Worm (Caenorhabditis elegans) whole organism, L2 larva: ENCODE results near the gene rpn-1.

ENCODE experiments used
- C34F6.9 ChIP-seq: fragments of 150-350 bp; optimal IDR thresholded peaks from 2 replicates; lab custom pipeline; 2014; ENCODE audit warnings: missing biosample characterization, missing genetic modification characterization
- Y55F3AM.14 ChIP-seq: fragments of 200-800 bp; sonication (Bioruptor generic); optimal IDR thresholded peaks from 2 replicates; lab custom pipeline; 2018; ENCODE audit warnings: mild to moderate bottlenecking, missing genetic modification characterization, missing compliant biosample characterization
- alr-1 ChIP-seq: fragments of 150-350 bp; optimal IDR thresholded peaks from 2 replicates; lab custom pipeline; 2014; ENCODE audit warnings: missing biosample characterization, missing genetic modification characterization
- aly-2 ChIP-seq: fragments of 150-350 bp; optimal IDR thresholded peaks from 2 replicates; lab custom pipeline; 2014; ENCODE audit warnings: missing biosample characterization, missing genetic modification characterization
- ama-1 ChIP-seq: fragments of 150-350 bp; optimal IDR thresholded peaks from 2 replicates; lab custom pipeline; 2018; ENCODE audit warnings: inconsistent platforms
- blmp-1 ChIP-seq: sonication (generic microtip); optimal IDR thresholded peaks from 2 replicates; lab custom pipeline; 2017; ENCODE audit warnings: missing genetic modification characterization, mild to moderate bottlenecking, missing compliant biosample characterization, antibody characterized with exemption, moderate library complexity; ENCODE audit not compliant: insufficient read depth
- ceh-16 ChIP-seq: fragments of 150-350 bp; optimal IDR thresholded peaks from 2 replicates; lab custom pipeline; 2014; ENCODE audit warnings: missing biosample characterization, missing genetic modification characterization
- ceh-82 ChIP-seq: fragments of 150-350 bp; optimal IDR thresholded peaks from 2 replicates; lab custom pipeline; 2014; ENCODE audit warnings: missing biosample characterization, missing genetic modification characterization
- dmd-4 ChIP-seq: sonication (generic microtip); optimal IDR thresholded peaks from 2 replicates; lab custom pipeline; 2017; ENCODE audit warnings: missing biosample characterization, missing genetic modification characterization
- egl-27 ChIP-seq: sonication (generic microtip); optimal IDR thresholded peaks from 3 replicates; lab custom pipeline; 2017; ENCODE audit warnings: missing biosample characterization, missing genetic modification reagents, missing genetic modification characterization
- fos-1 ChIP-seq: fragments of 150-350 bp; optimal IDR thresholded peaks from 2 replicates; lab custom pipeline; 2014; ENCODE audit warnings: missing biosample characterization, missing genetic modification characterization
- lin-39 ChIP-seq: fragments of 150-350 bp; optimal IDR thresholded peaks from 2 replicates; lab custom pipeline; 2014; ENCODE audit warnings: missing biosample characterization, missing genetic modification reagents, missing genetic modification characterization
- lsy-2 ChIP-seq, 2 experiments: fragments of 150-350 bp in 1 of 2; sonication (generic microtip) in 1 of 2; optimal IDR thresholded peaks; 2 replicates each; lab custom pipeline; 2014 to 2017; ENCODE audit warnings: missing biosample characterization in 2 of 2, missing genetic modification characterization in 2 of 2
- mbf-1 ChIP-seq: sonication (generic microtip); optimal IDR thresholded peaks from 2 replicates; lab custom pipeline; 2017; ENCODE audit warnings: missing biosample characterization, missing genetic modification characterization
- mdl-1 ChIP-seq, 2 experiments: fragments of 150-350 bp in 1 of 2; sonication (generic microtip) in 1 of 2; optimal IDR thresholded peaks; 2 replicates each; lab custom pipeline; 2017; ENCODE audit warnings: missing biosample characterization in 2 of 2, missing genetic modification characterization in 2 of 2
- nhr-11 ChIP-seq: fragments of 150-350 bp; optimal IDR thresholded peaks from 2 replicates; lab custom pipeline; 2014; ENCODE audit warnings: missing biosample characterization, missing genetic modification characterization
- nhr-12 ChIP-seq: fragments of 150-350 bp; optimal IDR thresholded peaks from 2 replicates; lab custom pipeline; 2014; ENCODE audit warnings: missing biosample characterization, missing genetic modification characterization
- nhr-129 ChIP-seq: fragments of 150-350 bp; optimal IDR thresholded peaks from 2 replicates; lab custom pipeline; 2014; ENCODE audit warnings: missing biosample characterization, missing genetic modification characterization
- nhr-21 ChIP-seq: fragments of 150-350 bp; optimal IDR thresholded peaks from 2 replicates; lab custom pipeline; 2014; ENCODE audit warnings: missing biosample characterization, missing genetic modification characterization
- nhr-23 ChIP-seq: fragments of 150-350 bp; optimal IDR thresholded peaks from 2 replicates; lab custom pipeline; 2014; ENCODE audit warnings: missing biosample characterization, missing genetic modification reagents, missing genetic modification characterization
- nhr-237 ChIP-seq: fragments of 150-350 bp; optimal IDR thresholded peaks from 2 replicates; lab custom pipeline; 2014; ENCODE audit warnings: missing biosample characterization, missing genetic modification characterization
- nhr-25 ChIP-seq: fragments of 150-350 bp; sonication (generic microtip); optimal IDR thresholded peaks from 3 replicates; lab custom pipeline; 2014; ENCODE audit warnings: missing biosample characterization, missing genetic modification characterization
- nhr-6 ChIP-seq: fragments of 150-350 bp; optimal IDR thresholded peaks from 2 replicates; lab custom pipeline; 2014; ENCODE audit warnings: missing biosample characterization, missing genetic modification characterization
- sem-4 ChIP-seq: fragments of 150-350 bp; optimal IDR thresholded peaks from 2 replicates; lab custom pipeline; 2014; ENCODE audit warnings: missing biosample characterization, missing genetic modification reagents, missing genetic modification characterization
- snpc-4 ChIP-seq: fragments of 150-350 bp; optimal IDR thresholded peaks from 2 replicates; lab custom pipeline; 2014; ENCODE audit warnings: missing biosample characterization, missing genetic modification characterization
- unc-39 ChIP-seq: fragments of 150-350 bp; optimal IDR thresholded peaks from 2 replicates; lab custom pipeline; 2014; ENCODE audit warnings: missing biosample characterization, missing genetic modification characterization
- unc-55 ChIP-seq: fragments of 150-350 bp; sonication (generic microtip); optimal IDR thresholded peaks from 3 replicates; lab custom pipeline; 2014; ENCODE audit warnings: missing biosample characterization, missing genetic modification reagents, missing genetic modification characterization
- unc-62 ChIP-seq: fragments of 150-350 bp; optimal IDR thresholded peaks from 2 replicates; lab custom pipeline; 2014; ENCODE audit warnings: missing biosample characterization, missing genetic modification reagents, missing genetic modification characterization
- zag-1 ChIP-seq: fragments of 150-350 bp; optimal IDR thresholded peaks from 2 replicates; lab custom pipeline; 2014; ENCODE audit warnings: missing biosample characterization, missing genetic modification characterization
- ztf-1 ChIP-seq: fragments of 200-800 bp; sonication (Bioruptor generic); conservative IDR thresholded peaks from 2 replicates; pipeline ENCODE4 v1.3.6; 2022; ENCODE audit warnings: missing genetic modification characterization, missing compliant biosample characterization
- ztf-11 ChIP-seq: sonication (generic microtip); optimal IDR thresholded peaks from 2 replicates; lab custom pipeline; 2017; ENCODE audit warnings: missing biosample characterization, missing genetic modification characterization

rpn-1 gene

ce11 chrIV:6919318-6919717, 9.6 kb upstream of the rpn-1 start, which contains the start of gene ruvb-2 (continued):
- TF ChIP-seq nhr-6 (tag; lab: Kevin White, UChicago): peak; percentile 78
- no peak for TF ChIP-seq aly-2 (tag; lab: Kevin White, UChicago)

- no peak for TF ChIP-seq ceh-82
- TF ChIP-seq fos-1: no peak
- no peak for TF ChIP-seq nhr-129 (tag; lab: Kevin White, UChicago)
- TF ChIP-seq egl-27 (tag; lab: Kevin White, UChicago): no peak
- TF ChIP-seq sem-4: no peak
- no peak for TF ChIP-seq mbf-1 (tag; lab: Kevin White, UChicago)
- no peak for TF ChIP-seq nhr-23 (tag; lab: Kevin White, UChicago)
- no peak for TF ChIP-seq nhr-237 (tag; lab: Kevin White, UChicago)
- TF ChIP-seq unc-39: no peak
- no peak for TF ChIP-seq alr-1 (tag; lab: Kevin White, UChicago)
- no peak for TF ChIP-seq nhr-12
- no peak for TF ChIP-seq lin-39 (tag; lab: Kevin White, UChicago)
- TF ChIP-seq nhr-6 (tag; lab: Kevin White, UChicago): no peak
- no peak for TF ChIP-seq zag-1 (tag; lab: Kevin White, UChicago)
- no peak for TF ChIP-seq Y55F3AM.14 (GFP tag; lab: Kevin White, UChicago)
- TF ChIP-seq unc-62 (GFP tag; lab: Kevin White, UChicago): no peak
- TF ChIP-seq nhr-11 (tag; lab: Kevin White, UChicago): no peak
These were observed 7.1 kb upstream of the rpn-1 start for ce11 chrIV:6916831-6917230.

DNA sequence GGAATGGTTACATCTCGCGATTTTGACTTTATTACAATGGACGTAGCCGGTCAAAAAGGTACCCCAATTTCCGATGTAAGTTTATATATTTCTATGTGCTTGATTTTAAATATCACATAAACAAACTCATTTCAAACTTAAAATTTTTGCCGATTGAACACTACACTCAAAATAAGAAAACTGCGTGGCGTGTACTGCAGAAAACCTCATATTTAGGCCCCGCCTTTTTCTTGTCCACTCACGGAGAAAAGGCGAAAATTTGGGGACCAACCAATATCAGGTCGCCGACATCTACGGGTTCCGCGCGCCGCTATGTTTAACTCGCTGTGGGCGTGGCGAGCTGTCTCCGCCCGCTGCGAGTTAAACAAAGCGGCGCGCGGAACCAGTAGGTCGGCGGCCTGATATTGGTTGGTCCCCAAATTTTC, 4.5 kb upstream of the rpn-1 start:
- peak; percentile 26 for TF ChIP-seq snpc-4 (tag; lab: Kevin White, UChicago)

- peak; percentile 59 for TF ChIP-seq unc-55 (GFP tag; lab: Kevin White, UChicago)
- peak; percentile 19 for TF ChIP-seq C34F6.9 (tag; lab: Kevin White, UChicago)
- peak; percentile 30 for TF ChIP-seq snpc-4 (tag; lab: Kevin White, UChicago)
- TF ChIP-seq ama-1 (lab: Kevin White, UChicago): no peak
- TF ChIP-seq lsy-2 (tag; optimal IDR thresholded peaks at IDR 0.05; lab: Kevin White, UChicago): peak in 1 of 2 experiments; percentile 30
These were observed 3.3 kb upstream of the rpn-1 start, which contains the start of gene T22D1.3 for ce11 chrIV:6912851-6913588. T22D1.3 (plus strand) TSS chrIV:6913538.

- TF ChIP-seq ceh-16 (tag; lab: Kevin White, UChicago) (no peak), snpc-4 (tag; lab: Kevin White, UChicago) (no peak), egl-27 (tag; lab: Kevin White, UChicago) (no peak), unc-55 (GFP tag; lab: Kevin White, UChicago) (no peak), ama-1 (lab: Kevin White, UChicago) (no peak), dmd-4 (tag; lab: Kevin White, UChicago) (no peak), sem-4 (no peak), blmp-1 (no peak), C34F6.9 (tag; lab: Kevin White, UChicago) (no peak), mdl-1 (tag; optimal IDR thresholded peaks at IDR 0.05; lab: Kevin White, UChicago) (no peak)
These were observed 2.2 kb downstream of the rpn-1 start for ce11 chrIV:6907487-6907886.

DNA sequence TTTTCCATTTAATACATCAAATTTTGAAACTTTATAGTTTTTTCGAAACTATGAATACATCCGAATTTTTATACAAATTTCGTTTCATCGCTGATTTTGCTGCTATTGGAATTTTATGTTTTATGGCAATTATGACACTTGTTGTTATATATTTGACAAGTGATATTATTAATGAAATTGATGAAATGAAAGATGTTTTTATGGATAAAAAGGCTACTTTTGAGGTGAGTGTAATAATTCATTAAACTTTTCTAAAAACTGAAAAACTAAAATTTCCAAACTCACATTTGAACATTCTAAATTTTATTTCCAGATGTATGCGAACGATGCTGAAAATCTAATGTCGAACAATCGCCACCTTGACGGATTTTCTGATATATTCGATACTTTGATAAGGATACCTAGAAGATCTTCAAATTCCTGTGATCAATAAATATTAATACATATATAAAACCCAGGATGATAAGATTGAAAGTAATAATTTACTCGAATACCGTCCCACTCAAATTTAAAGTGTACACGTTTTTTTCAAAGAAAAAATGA, 3.7 kb downstream of the rpn-1 start, which contains the start of the genes T22D1.17 and T22D1.8:
TSS of gene T22D1.17 (plus strand) at position 51 of the 543 bp plus-strand sequence.
TSS of gene T22D1.8 (minus strand) at position 402 of the 543 bp plus-strand sequence.
- TF ChIP-seq ztf-1 (GFP tag; lab: Robert Waterston, UW) (no peak), ztf-11 (tag; lab: Kevin White, UChicago) (no peak), unc-39 (no peak), nhr-21 (tag; lab: Kevin White, UChicago) (peak; percentile 2), nhr-25 (tag; lab: Kevin White, UChicago) (peak; percentile 62), zag-1 (tag; lab: Kevin White, UChicago) (no peak)
- TF ChIP-seq, all 48 proteins: peak for 2
